Fruit fly (Drosophila melanogaster): Measurements from ENCODE around the gene CG10947.

Gene CG10947

dm6 chr2L:20381329-20381728 is 33.3 kb downstream of the CG10947 start:
- TF ChIP-seq CG4496 (GFP tag; IDR thresholded peaks at IDR 0.05) (peak; percentile 69; the same call in 2 of the 3 replicates), CG12605 (GFP tag; IDR thresholded peaks at IDR 0.05) (peak; percentile 68; the same call in 1 of the 2 replicates), CG34367 (tag; optimal IDR thresholded peaks at IDR 0.05) (peak; percentile 77), gl (tag; optimal IDR thresholded peaks at IDR 0.05) (peak; percentile 61), CG14655 (GFP tag; optimal IDR thresholded peaks at IDR 0.05) (peak; percentile 80), CG17806 (tag; optimal IDR thresholded peaks at IDR 0.05) (peak; percentile 84), CG32121 (GFP tag; IDR thresholded peaks at IDR 0.05) (no peak), fd96Ca (GFP tag; IDR thresholded peaks at IDR 0.05) (no peak), Snoo (tag; optimal IDR thresholded peaks at IDR 0.05) (no peak), CG8159 (tag; optimal IDR thresholded peaks at IDR 0.05) (peak; percentile 85), CG10348 (GFP tag; IDR thresholded peaks at IDR 0.05) (no peak), CG8301 (tag; optimal IDR thresholded peaks at IDR 0.05) (peak; percentile 68), CG15710 (tag; optimal IDR thresholded peaks at IDR 0.05) (peak; percentile 78), Pif1B (GFP tag; optimal IDR thresholded peaks at IDR 0.05) (peak; percentile 65), EcR (GFP tag; optimal IDR thresholded peaks at IDR 0.05) (no peak), Ets98B (GFP tag; IDR thresholded peaks at IDR 0.05) (no peak), rn (GFP tag; IDR thresholded peaks at IDR 0.05) (no peak), Pif1A (GFP tag; optimal IDR thresholded peaks at IDR 0.05) (peak; percentile 70), CG9948 (tag; optimal IDR thresholded peaks at IDR 0.05) (peak; percentile 84), D1 (tag; optimal IDR thresholded peaks at IDR 0.05) (no peak), CG13204 (GFP tag; optimal IDR thresholded peaks at IDR 0.05) (peak; percentile 46)

DNA sequence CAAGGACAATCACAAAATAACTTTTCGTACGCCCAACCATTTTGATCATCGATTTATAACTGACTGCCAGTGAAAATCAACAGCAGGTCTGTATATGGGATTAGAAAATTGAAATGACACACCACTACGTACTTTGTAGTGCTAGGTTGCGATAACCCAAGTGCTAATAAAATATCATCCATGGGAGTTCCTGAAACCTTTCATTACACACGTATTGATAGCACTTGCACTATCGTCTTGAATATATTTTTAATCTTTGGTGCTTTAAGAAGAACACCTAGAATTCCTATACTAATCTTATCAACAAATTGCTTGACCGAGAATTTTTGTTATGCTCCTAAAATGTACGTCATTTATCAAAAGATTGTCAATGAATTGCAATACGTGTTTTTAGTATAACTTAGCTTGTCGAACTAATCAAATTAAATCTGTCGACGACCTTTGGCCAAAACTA is 40.5 kb downstream of the CG10947 start, which contains the start of gene Ugt37A1:
Gene Ugt37A1 (minus strand): TSS at position 51 of the 454 bp plus-strand sequence.
- TF ChIP-seq fd96Ca (GFP tag; IDR thresholded peaks at IDR 0.05) (no peak), CG32121 (GFP tag; IDR thresholded peaks at IDR 0.05) (no peak), gl (tag; optimal IDR thresholded peaks at IDR 0.05) (no peak), CG8301 (tag; optimal IDR thresholded peaks at IDR 0.05) (no peak)

DNA sequence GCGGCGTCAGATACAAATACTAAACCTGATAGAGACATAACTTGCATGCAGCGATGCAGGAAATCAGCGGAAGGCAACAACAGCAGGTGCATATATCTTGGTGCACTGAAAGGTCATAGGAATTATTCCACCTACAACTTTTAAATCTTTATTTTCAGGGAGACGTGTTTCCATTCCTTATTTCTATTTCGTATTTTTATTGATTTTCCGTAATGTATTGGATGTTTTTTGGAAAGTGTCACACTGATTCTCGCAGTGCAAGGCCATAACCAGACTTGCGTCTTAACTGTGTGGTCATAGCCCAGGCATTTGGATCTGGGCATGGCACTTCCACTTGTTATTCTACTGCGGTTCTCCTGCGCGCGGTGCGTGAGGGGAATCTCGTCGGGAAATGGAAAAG is 43.1 kb downstream of the CG10947 start:
- peak; percentile 28 for TF ChIP-seq CG15710 (tag; optimal IDR thresholded peaks at IDR 0.05)
- peak; percentile 71 for TF ChIP-seq Pif1B (GFP tag; optimal IDR thresholded peaks at IDR 0.05)
- TF ChIP-seq CG8159 (tag; optimal IDR thresholded peaks at IDR 0.05), result peak; percentile 69
- peak; percentile 41 for TF ChIP-seq gl (tag; optimal IDR thresholded peaks at IDR 0.05)
- TF ChIP-seq CG14655 (GFP tag; optimal IDR thresholded peaks at IDR 0.05), result peak; percentile 96
- peak; percentile 90 for TF ChIP-seq CG4496 (GFP tag; IDR thresholded peaks at IDR 0.05)
- peak; percentile 86 for TF ChIP-seq Ets98B (GFP tag; IDR thresholded peaks at IDR 0.05)
- TF ChIP-seq rn (GFP tag; IDR thresholded peaks at IDR 0.05), result peak; percentile 69
- TF ChIP-seq CG13204 (GFP tag; optimal IDR thresholded peaks at IDR 0.05), result no peak
- TF ChIP-seq CG10348 (GFP tag; IDR thresholded peaks at IDR 0.05), result no peak
- peak; percentile 77 for TF ChIP-seq CG17806 (tag; optimal IDR thresholded peaks at IDR 0.05)
- TF ChIP-seq CG34367 (tag; optimal IDR thresholded peaks at IDR 0.05), result peak; percentile 58
- no peak for TF ChIP-seq EcR (GFP tag; optimal IDR thresholded peaks at IDR 0.05)
- TF ChIP-seq fd96Ca (GFP tag; IDR thresholded peaks at IDR 0.05), result peak; percentile 89
- TF ChIP-seq D1 (tag; optimal IDR thresholded peaks at IDR 0.05), result peak; percentile 27
- no peak for TF ChIP-seq Snoo (tag; optimal IDR thresholded peaks at IDR 0.05)
- TF ChIP-seq CG12605 (GFP tag; IDR thresholded peaks at IDR 0.05), result peak; percentile 84
- TF ChIP-seq CG9948 (tag; optimal IDR thresholded peaks at IDR 0.05), result peak; percentile 78
- peak; percentile 69; the same call in 1 of the 2 replicates for TF ChIP-seq CG32121 (GFP tag; IDR thresholded peaks at IDR 0.05)
- peak; percentile 94 for TF ChIP-seq CG8301 (tag; optimal IDR thresholded peaks at IDR 0.05)
- TF ChIP-seq Pif1A (GFP tag; optimal IDR thresholded peaks at IDR 0.05), result peak; percentile 84

dm6 chr2L:20370151-20370550 is 44.4 kb downstream of the CG10947 start:
- TF ChIP-seq CG4496 (GFP tag; IDR thresholded peaks at IDR 0.05), result peak; percentile 63; the same call in 2 of the 3 replicates
- no peak for TF ChIP-seq EcR (GFP tag; optimal IDR thresholded peaks at IDR 0.05)
- no peak for TF ChIP-seq CG13204 (GFP tag; optimal IDR thresholded peaks at IDR 0.05)
- no peak for TF ChIP-seq CG10348 (GFP tag; IDR thresholded peaks at IDR 0.05)
- TF ChIP-seq CG9948 (tag; optimal IDR thresholded peaks at IDR 0.05), result peak; percentile 25
- TF ChIP-seq Pif1A (GFP tag; optimal IDR thresholded peaks at IDR 0.05), result peak; percentile 15
- no peak for TF ChIP-seq Snoo (tag; optimal IDR thresholded peaks at IDR 0.05)
- no peak for TF ChIP-seq D1 (tag; optimal IDR thresholded peaks at IDR 0.05)
- TF ChIP-seq CG34367 (tag; optimal IDR thresholded peaks at IDR 0.05), result no peak
- TF ChIP-seq CG17806 (tag; optimal IDR thresholded peaks at IDR 0.05), result peak; percentile 27
- TF ChIP-seq gl (tag; optimal IDR thresholded peaks at IDR 0.05), result no peak
- TF ChIP-seq fd96Ca (GFP tag; IDR thresholded peaks at IDR 0.05), result no peak
- TF ChIP-seq CG14655 (GFP tag; optimal IDR thresholded peaks at IDR 0.05), result peak; percentile 74
- no peak for TF ChIP-seq rn (GFP tag; IDR thresholded peaks at IDR 0.05)
- no peak for TF ChIP-seq CG32121 (GFP tag; IDR thresholded peaks at IDR 0.05)
- TF ChIP-seq Ets98B (GFP tag; IDR thresholded peaks at IDR 0.05), result peak; percentile 28; the same call in 1 of the 2 replicates
- TF ChIP-seq CG8159 (tag; optimal IDR thresholded peaks at IDR 0.05), result peak; percentile 23
- no peak for TF ChIP-seq Pif1B (GFP tag; optimal IDR thresholded peaks at IDR 0.05)
- peak; percentile 79 for TF ChIP-seq CG8301 (tag; optimal IDR thresholded peaks at IDR 0.05)

DNA sequence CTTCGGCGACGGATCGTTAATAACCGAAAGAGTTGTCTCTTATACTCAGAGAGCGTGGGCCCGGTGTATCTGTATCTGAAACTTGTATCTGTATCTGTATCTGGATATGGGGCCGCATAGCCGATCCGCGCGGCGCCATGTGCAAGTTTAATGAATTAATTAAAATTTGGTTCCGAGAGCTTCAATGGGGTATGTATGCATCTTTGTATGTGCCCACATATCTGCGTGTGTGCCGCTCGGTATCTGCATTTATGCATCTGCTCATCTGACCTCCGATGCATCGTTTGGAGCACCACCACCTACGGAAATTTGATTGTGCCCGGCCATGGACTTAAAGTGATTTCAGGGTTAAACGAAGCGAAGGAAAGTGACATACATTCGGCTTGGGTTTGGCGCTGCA is 61.9 kb downstream of the CG10947 start:
- TF ChIP-seq CG17806 (tag; optimal IDR thresholded peaks at IDR 0.05), result no peak
- no peak for TF ChIP-seq CG9948 (tag; optimal IDR thresholded peaks at IDR 0.05)
- TF ChIP-seq CG13204 (GFP tag; optimal IDR thresholded peaks at IDR 0.05), result no peak

DNA sequence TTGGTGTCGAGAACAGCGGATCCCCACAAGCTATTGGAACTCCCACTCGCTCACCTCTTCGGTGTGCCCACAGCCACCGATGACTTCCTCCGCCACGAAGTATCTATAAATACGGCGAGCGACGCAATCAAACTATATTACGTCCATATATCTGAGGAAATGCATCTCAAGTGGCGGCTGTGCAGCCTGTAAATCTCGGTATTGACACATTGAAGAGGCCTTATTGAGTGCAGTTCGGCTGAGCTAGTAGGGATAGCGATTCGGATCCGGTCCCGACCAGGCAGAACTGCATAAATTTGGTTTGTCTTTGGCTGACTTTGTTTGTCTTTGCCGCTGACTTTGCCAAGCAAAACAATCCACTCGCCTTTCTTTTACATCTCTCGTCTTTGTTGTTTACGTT is 62.4 kb downstream of the CG10947 start:
- no peak for TF ChIP-seq CG9948 (tag; optimal IDR thresholded peaks at IDR 0.05)
